Worm (Caenorhabditis elegans): Measurements from ENCODE around the gene F13A2.10.

The F13A2.10 gene

ce11 chrV:4386173-4386572 is at the start of gene F13A2.10:
F13A2.10 (minus strand) TSS chrV:4386273.
- TF ChIP-seq ceh-2 (tag; optimal IDR thresholded peaks at IDR 0.05), result no peak
- no peak for TF ChIP-seq pros-1 (tag; optimal IDR thresholded peaks at IDR 0.05)
- TF ChIP-seq madf-2 (tag; optimal IDR thresholded peaks at IDR 0.05), result no peak
- TF ChIP-seq fkh-10 (GFP tag; optimal IDR thresholded peaks at IDR 0.05), result no peak
- TF ChIP-seq pat-9 (tag; optimal IDR thresholded peaks at IDR 0.05), result no peak
- TF ChIP-seq ceh-30 (tag; optimal IDR thresholded peaks at IDR 0.05), result no peak
- no peak for TF ChIP-seq ceh-18 (tag; optimal IDR thresholded peaks at IDR 0.05)
- no peak for TF ChIP-seq fax-1 (tag; optimal IDR thresholded peaks at IDR 0.05)
- no peak for TF ChIP-seq ama-1 (optimal IDR thresholded peaks at IDR 0.05)
- TF ChIP-seq unc-3 (GFP tag; conservative IDR thresholded peaks at IDR 0.05), result no peak
- no peak for TF ChIP-seq unc-3 (tag; optimal IDR thresholded peaks at IDR 0.05)
- TF ChIP-seq ztf-16 (tag; optimal IDR thresholded peaks at IDR 0.05), result no peak
- TF ChIP-seq ceh-9 (tag; optimal IDR thresholded peaks at IDR 0.05), result no peak
- no peak for TF ChIP-seq ttx-3 (tag; optimal IDR thresholded peaks at IDR 0.05)
- TF ChIP-seq ceh-14 (tag; optimal IDR thresholded peaks at IDR 0.05), result no peak
- TF ChIP-seq syd-9 (tag; optimal IDR thresholded peaks at IDR 0.05), result no peak
- no peak for TF ChIP-seq ceh-19 (GFP tag; optimal IDR thresholded peaks at IDR 0.05)
- no peak for TF ChIP-seq elt-2 (tag; optimal IDR thresholded peaks at IDR 0.05)
- TF ChIP-seq ceh-34 (tag; optimal IDR thresholded peaks at IDR 0.05), result no peak
- no peak for TF ChIP-seq ref-2 (tag; optimal IDR thresholded peaks at IDR 0.05)

- TF ChIP-seq dmd-4 (tag; optimal IDR thresholded peaks at IDR 0.05; ENCODE audit: borderline replicate concordance) (peak; percentile 39), npax-4 (tag; optimal IDR thresholded peaks at IDR 0.05) (no peak), ama-1 (optimal IDR thresholded peaks at IDR 0.05) (no peak), ceh-14 (tag; optimal IDR thresholded peaks at IDR 0.05) (no peak), eyg-1 (tag; optimal IDR thresholded peaks at IDR 0.05) (no peak)
Observed at ce11 chrV:4435411-4435981, 49.4 kb upstream of the F13A2.10 start, which contains the start of gene Y47D7A.13. Y47D7A.13 (minus strand) TSS chrV:4435927.

ce11 chrV:4432783-4433237 is 46.7 kb upstream of the F13A2.10 start, which contains the start of gene Y47D7A.15:
Y47D7A.15 (minus strand) TSS chrV:4433187.
- no peak for TF ChIP-seq hlh-8 (tag; optimal IDR thresholded peaks at IDR 0.05)
- no peak for TF ChIP-seq ceh-18 (tag; optimal IDR thresholded peaks at IDR 0.05)
- TF ChIP-seq pag-3 (tag; optimal IDR thresholded peaks at IDR 0.05; ENCODE audit: borderline replicate concordance), result no peak
- TF ChIP-seq rnt-1 (tag; optimal IDR thresholded peaks at IDR 0.05), result no peak
- TF ChIP-seq K09A11.1 (tag; optimal IDR thresholded peaks at IDR 0.05; ENCODE audit: insufficient read depth), result no peak
- no peak for TF ChIP-seq ceh-9 (tag; optimal IDR thresholded peaks at IDR 0.05)
- no peak for TF ChIP-seq unc-42 (tag; optimal IDR thresholded peaks at IDR 0.05)
- TF ChIP-seq tbx-2 (tag; optimal IDR thresholded peaks at IDR 0.05), result no peak
- TF ChIP-seq ama-1 (optimal IDR thresholded peaks at IDR 0.05), result no peak
- TF ChIP-seq pha-2 (tag; optimal IDR thresholded peaks at IDR 0.05), result no peak
- TF ChIP-seq pha-4 (tag; optimal IDR thresholded peaks at IDR 0.05), result no peak
- TF ChIP-seq unc-55 (GFP tag; optimal IDR thresholded peaks at IDR 0.05), result no peak
- TF ChIP-seq mec-3 (tag; optimal IDR thresholded peaks at IDR 0.05; ENCODE audit: borderline replicate concordance), result no peak

- TF ChIP-seq K02D7.2 (tag; optimal IDR thresholded peaks at IDR 0.05) (no peak), rnt-1 (tag; optimal IDR thresholded peaks at IDR 0.05) (no peak), ceh-2 (tag; optimal IDR thresholded peaks at IDR 0.05) (no peak), ceh-24 (tag; optimal IDR thresholded peaks at IDR 0.05) (no peak), C38D4.7 (GFP tag; optimal IDR thresholded peaks at IDR 0.05) (no peak), sdc-2 (tag; optimal IDR thresholded peaks at IDR 0.05) (no peak), unc-3 (GFP tag; conservative IDR thresholded peaks at IDR 0.05) (no peak), unc-3 (tag; optimal IDR thresholded peaks at IDR 0.05) (no peak), sox-4 (tag; optimal IDR thresholded peaks at IDR 0.05) (no peak), ceh-14 (tag; optimal IDR thresholded peaks at IDR 0.05) (no peak)
Observed at ce11 chrV:4429576-4429975, 43.5 kb upstream of the F13A2.10 start, which contains the start of gene Y47D7A.12. Y47D7A.12 (minus strand) TSS chrV:4429676.
